Worm (Caenorhabditis elegans) whole organism, midembryonic: ENCODE measurements around the gene mut-7.

ENCODE experiments used
- T22C8.4 ChIP-seq: fragments of 200-800 bp; sonication (Bioruptor generic); IDR thresholded peaks from 2 replicates; pipeline ENCODE4 v1.3.6; 2022; ENCODE audit warnings: missing genetic modification characterization, missing compliant biosample characterization
- cog-1 ChIP-seq: sonication (generic microtip); optimal IDR thresholded peaks from 2 replicates; lab custom pipeline; 2016; ENCODE audit warnings: missing genetic modification characterization, missing compliant biosample characterization
- flt-1 ChIP-seq: fragments of 200-800 bp; sonication (Bioruptor generic); IDR thresholded peaks from 2 replicates; pipeline ENCODE4 v1.3.6; 2022; ENCODE audit warnings: missing genetic modification characterization, missing compliant biosample characterization
- klf-2 ChIP-seq: fragments of 200-800 bp; sonication (Bioruptor generic); conservative IDR thresholded peaks from 2 replicates; pipeline ENCODE4 v1.3.6; 2022; ENCODE audit warnings: missing genetic modification reagents, missing genetic modification characterization, missing compliant biosample characterization
- med-1 ChIP-seq: sonication (generic microtip); optimal IDR thresholded peaks from 2 replicates; lab custom pipeline; 2017; ENCODE audit warnings: missing genetic modification characterization, mild to moderate bottlenecking, missing compliant biosample characterization, antibody characterized with exemption, missing genetic modification reagents; ENCODE audit not compliant: insufficient read depth
- ref-1 ChIP-seq: fragments of 200-800 bp; sonication (Bioruptor generic); conservative IDR thresholded peaks from 2 replicates; pipeline ENCODE4 v1.3.6; 2022; ENCODE audit warnings: missing genetic modification reagents, missing genetic modification characterization, missing compliant biosample characterization
- tab-1 ChIP-seq: fragments of 200-800 bp; sonication (Bioruptor generic); IDR thresholded peaks from 2 replicates; pipeline ENCODE4 v1.3.6; 2022; ENCODE audit warnings: missing genetic modification characterization, missing compliant biosample characterization
- ztf-23 ChIP-seq: fragments of 200-800 bp; sonication (Bioruptor generic); IDR thresholded peaks from 2 replicates; pipeline ENCODE4 v1.3.6; 2022; ENCODE audit warnings: missing genetic modification reagents, missing genetic modification characterization, missing compliant biosample characterization
- ztf-29 ChIP-seq: fragments of 200-800 bp; sonication (Bioruptor generic); IDR thresholded peaks from 2 replicates; pipeline ENCODE4 v1.3.6; 2022; ENCODE audit warnings: missing genetic modification reagents, missing genetic modification characterization, missing compliant biosample characterization

mut-7 gene

DNA sequence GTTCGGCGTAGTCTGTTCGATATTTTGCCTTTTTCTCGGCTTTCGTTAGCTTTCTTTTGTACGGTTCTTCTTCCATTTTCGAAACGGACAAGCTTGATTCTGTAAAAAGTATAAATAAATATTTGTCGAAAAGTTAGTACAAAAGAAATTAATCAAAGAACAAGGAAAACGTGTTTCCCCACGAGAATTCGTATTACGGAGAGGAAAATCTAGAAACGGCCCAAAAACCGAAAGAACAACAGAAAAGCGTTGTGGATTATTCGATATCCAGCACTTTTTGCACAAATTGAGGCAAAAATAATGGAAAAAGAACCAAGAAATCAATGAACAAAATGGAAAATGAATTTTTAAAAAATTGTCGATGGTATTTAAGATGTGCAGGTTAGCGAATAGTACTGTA, at the start of gene mut-7:
Gene mut-7 (minus strand): TSS at position 101 of the 400 bp plus-strand sequence.
- no peak for TF ChIP-seq ztf-23 (GFP tag; lab: Robert Waterston, UW)
- TF ChIP-seq flt-1 (GFP tag; lab: Robert Waterston, UW): no peak
- no peak for TF ChIP-seq cog-1 (tag; lab: Kevin White, UChicago)
- TF ChIP-seq klf-2 (GFP tag; lab: Robert Waterston, UW): no peak
- no peak for TF ChIP-seq T22C8.4 (GFP tag; lab: Robert Waterston, UW)
- TF ChIP-seq tab-1 (GFP tag; lab: Robert Waterston, UW): no peak
- TF ChIP-seq ref-1 (GFP tag; lab: Robert Waterston, UW): no peak
- no peak for TF ChIP-seq med-1 (GFP tag; lab: Kevin White, UChicago)

DNA sequence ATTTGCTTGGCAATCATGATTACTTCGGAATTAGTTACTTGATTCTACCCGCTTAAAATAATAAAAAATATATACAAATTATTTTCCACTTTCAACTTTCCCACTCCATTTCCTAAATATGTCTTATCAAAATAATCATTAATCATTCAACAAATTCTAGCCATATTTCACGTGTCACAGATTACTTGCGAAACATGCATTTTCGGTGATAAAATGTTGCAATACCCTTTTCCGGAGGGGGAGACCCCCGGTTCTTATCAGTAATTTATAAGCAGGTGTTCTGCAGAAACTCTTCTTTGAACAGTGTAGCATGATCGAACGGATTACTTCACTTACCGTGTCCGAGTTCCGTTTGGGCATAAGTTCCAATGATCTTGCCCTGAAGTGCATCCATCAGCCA, 48.0 kb upstream of the mut-7 start:
- TF ChIP-seq tab-1 (GFP tag; lab: Robert Waterston, UW) (no peak), flt-1 (GFP tag; lab: Robert Waterston, UW) (no peak), T22C8.4 (GFP tag; lab: Robert Waterston, UW) (no peak), ztf-29 (no peak), ref-1 (GFP tag; lab: Robert Waterston, UW) (no peak), klf-2 (GFP tag; lab: Robert Waterston, UW) (no peak), med-1 (GFP tag; lab: Kevin White, UChicago) (no peak), cog-1 (tag; lab: Kevin White, UChicago) (no peak), ztf-23 (GFP tag; lab: Robert Waterston, UW) (no peak)

DNA sequence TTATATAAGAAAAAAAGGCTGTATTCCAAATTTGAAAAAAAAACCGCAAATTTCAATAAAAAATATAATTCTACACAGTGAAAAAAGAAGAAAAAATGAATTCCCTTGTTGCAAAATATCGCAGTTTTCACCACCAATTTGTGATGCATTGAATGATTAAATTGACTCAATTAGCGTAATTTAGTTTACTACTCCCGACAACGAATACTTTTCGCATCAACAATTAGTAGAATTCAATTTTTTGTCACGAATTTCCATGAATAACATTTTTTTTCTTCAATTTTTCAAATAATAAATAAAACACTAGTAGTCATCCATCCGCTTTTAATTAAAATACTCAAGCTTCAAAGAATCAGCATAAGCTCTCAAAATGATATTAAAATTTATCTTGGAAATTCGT, 43.1 kb upstream of the mut-7 start:
- TF ChIP-seq med-1 (GFP tag; lab: Kevin White, UChicago) (no peak), ztf-23 (GFP tag; lab: Robert Waterston, UW) (no peak), klf-2 (GFP tag; lab: Robert Waterston, UW) (no peak), ztf-29 (no peak), flt-1 (GFP tag; lab: Robert Waterston, UW) (no peak), ref-1 (GFP tag; lab: Robert Waterston, UW) (no peak), cog-1 (tag; lab: Kevin White, UChicago) (no peak), tab-1 (GFP tag; lab: Robert Waterston, UW) (no peak), T22C8.4 (GFP tag; lab: Robert Waterston, UW) (no peak)

DNA sequence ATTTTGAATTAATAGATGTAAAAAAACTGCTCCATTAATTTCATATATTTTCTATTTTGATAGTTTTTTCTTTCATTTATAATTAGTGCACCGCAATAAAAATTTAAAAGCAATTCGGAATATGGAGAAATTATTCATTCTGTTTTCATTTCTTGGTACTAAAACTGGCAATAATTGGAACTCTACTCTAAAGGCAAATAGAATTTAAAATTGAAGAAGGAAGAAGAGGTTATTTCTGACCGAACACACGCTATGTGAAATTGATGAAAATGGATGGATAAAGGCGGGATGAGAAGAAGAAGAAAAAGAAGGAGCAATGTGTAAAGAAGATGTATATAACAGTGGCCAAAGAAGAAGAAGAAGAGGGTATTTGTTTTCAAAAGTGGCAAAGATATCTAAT, 41.0 kb upstream of the mut-7 start:
- TF ChIP-seq ztf-29: no peak
- TF ChIP-seq tab-1 (GFP tag; lab: Robert Waterston, UW): no peak
- TF ChIP-seq ztf-23 (GFP tag; lab: Robert Waterston, UW): no peak
- TF ChIP-seq med-1 (GFP tag; lab: Kevin White, UChicago): no peak
- no peak for TF ChIP-seq klf-2 (GFP tag; lab: Robert Waterston, UW)
- TF ChIP-seq cog-1 (tag; lab: Kevin White, UChicago): no peak
- no peak for TF ChIP-seq ref-1 (GFP tag; lab: Robert Waterston, UW)

DNA sequence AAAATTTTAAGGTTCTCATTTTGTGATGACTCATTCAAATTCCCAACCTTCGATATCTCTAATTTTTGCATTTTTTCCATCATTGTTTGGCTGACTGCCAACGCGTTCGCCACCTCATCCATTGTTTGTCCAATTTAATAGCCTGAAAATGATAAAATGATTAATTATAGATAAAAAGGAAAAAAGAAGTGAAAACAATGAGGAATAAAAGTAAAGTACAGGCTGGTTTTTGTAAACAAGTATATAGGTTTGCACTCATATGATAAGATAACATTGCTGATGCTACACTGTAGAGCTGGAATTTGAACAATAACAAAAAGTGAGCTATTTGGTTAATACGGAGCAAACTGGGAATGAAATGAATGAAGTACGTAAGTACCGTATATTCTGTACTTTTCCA, 40.1 kb upstream of the mut-7 start, which contains the start of gene C48B4.3:
Gene C48B4.3 (minus strand): TSS at position 149 of the 400 bp plus-strand sequence.
- TF ChIP-seq ztf-29 (no peak), flt-1 (GFP tag; lab: Robert Waterston, UW) (no peak), klf-2 (GFP tag; lab: Robert Waterston, UW) (no peak), T22C8.4 (GFP tag; lab: Robert Waterston, UW) (no peak), ref-1 (GFP tag; lab: Robert Waterston, UW) (no peak), ztf-23 (GFP tag; lab: Robert Waterston, UW) (no peak), tab-1 (GFP tag; lab: Robert Waterston, UW) (no peak)

DNA sequence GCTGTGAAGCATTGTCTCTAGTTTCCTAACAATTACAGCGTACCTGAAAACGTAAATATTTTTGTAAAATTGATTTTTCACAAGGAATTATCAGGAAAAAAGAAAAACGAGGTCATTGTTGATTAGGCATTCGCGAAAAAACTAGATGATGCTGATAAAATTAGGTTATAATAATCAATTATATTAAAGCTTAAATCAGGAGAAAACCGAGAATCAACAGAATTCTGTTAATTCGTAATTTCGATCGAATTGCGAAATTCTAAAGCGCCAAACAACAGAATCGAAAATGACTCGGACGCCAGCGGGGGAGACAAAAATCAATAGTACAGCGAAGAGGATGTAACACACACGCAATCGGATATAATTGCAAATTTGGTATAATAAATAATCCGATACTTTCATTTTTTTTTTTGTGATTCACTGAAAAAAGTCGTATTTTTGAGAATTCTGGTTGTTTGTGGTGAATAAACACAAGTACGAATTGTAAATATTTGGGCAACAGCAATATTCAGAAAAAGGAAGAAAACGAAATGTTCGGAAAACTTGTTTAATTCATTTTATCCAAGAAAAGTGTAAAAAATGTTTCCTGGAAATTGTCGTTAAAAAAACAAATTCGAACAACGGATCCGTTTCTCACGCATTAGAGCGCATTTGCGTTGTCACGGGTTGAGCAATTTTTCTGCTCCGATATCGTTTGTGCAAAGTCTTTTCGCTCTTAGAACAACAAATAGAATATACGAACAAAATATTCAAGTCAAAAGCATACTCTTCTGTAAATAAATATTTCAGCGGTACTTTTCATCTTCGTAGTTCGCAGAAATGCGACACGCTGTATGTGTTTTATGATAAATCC, 38.1 kb upstream of the mut-7 start, which contains the start of gene ced-7:
Gene ced-7 (minus strand): TSS at position 51 of the 853 bp plus-strand sequence.
- no peak for TF ChIP-seq klf-2 (GFP tag; lab: Robert Waterston, UW)
- no peak for TF ChIP-seq T22C8.4 (GFP tag; lab: Robert Waterston, UW)
- no peak for TF ChIP-seq ref-1 (GFP tag; lab: Robert Waterston, UW)
- no peak for TF ChIP-seq cog-1 (tag; lab: Kevin White, UChicago)
- TF ChIP-seq tab-1 (GFP tag; lab: Robert Waterston, UW): no peak
- TF ChIP-seq ztf-29: no peak
- no peak for TF ChIP-seq med-1 (GFP tag; lab: Kevin White, UChicago)
- no peak for TF ChIP-seq flt-1 (GFP tag; lab: Robert Waterston, UW)
- TF ChIP-seq ztf-23 (GFP tag; lab: Robert Waterston, UW): no peak

DNA sequence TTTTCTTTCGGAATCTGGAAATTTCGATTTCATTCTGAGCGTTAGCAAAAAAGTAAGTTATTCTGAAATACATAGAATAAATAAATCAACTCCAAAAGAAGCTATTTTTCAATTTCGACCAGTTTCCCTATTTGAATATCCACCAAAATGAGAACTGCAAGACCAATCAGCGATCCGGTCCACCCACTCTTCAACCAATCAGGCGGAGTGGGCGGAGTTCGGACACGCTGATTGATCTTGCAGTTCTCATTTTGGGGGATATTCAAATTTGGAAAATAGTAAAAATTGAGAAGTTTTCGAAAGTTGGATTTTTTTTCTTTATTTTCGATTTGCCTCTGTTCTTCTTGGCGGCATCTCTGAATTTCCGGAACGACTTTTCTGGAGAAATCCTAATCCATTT, 28.7 kb upstream of the mut-7 start:
- TF ChIP-seq T22C8.4 (GFP tag; lab: Robert Waterston, UW) (no peak), ztf-23 (GFP tag; lab: Robert Waterston, UW) (no peak), ref-1 (GFP tag; lab: Robert Waterston, UW) (no peak), med-1 (GFP tag; lab: Kevin White, UChicago) (no peak), tab-1 (GFP tag; lab: Robert Waterston, UW) (no peak), cog-1 (tag; lab: Kevin White, UChicago) (no peak), flt-1 (GFP tag; lab: Robert Waterston, UW) (no peak), ztf-29 (no peak), klf-2 (GFP tag; lab: Robert Waterston, UW) (no peak)

DNA sequence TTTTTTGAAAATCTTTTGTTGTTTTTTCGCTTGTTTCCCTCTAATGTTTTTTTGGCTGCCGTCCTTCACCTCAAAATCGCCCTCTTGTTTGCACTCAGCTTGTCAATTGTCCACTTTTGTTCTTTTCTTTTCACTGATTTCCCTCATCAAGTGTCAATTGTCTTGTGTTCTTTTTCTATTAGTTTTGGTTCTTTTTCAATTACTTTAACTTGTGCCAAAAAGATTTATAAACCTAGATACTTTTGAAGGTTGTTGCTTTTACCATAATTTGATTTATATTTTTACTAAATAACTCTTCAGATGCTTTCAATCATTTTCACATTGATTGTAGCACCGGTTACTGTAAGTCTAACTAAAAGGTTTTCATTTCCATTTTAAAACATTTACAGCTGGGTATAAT, 26.3 kb upstream of the mut-7 start, which contains the start of gene C48B4.13:
Gene C48B4.13 (plus strand): TSS at position 301 of the 400 bp plus-strand sequence.
- TF ChIP-seq flt-1 (GFP tag; lab: Robert Waterston, UW) (no peak), T22C8.4 (GFP tag; lab: Robert Waterston, UW) (no peak), klf-2 (GFP tag; lab: Robert Waterston, UW) (no peak), ztf-29 (no peak), tab-1 (GFP tag; lab: Robert Waterston, UW) (no peak), ztf-23 (GFP tag; lab: Robert Waterston, UW) (no peak), cog-1 (tag; lab: Kevin White, UChicago) (no peak), ref-1 (GFP tag; lab: Robert Waterston, UW) (no peak), med-1 (GFP tag; lab: Kevin White, UChicago) (no peak)
